Fruit fly (Drosophila melanogaster): ENCODE measurements around the gene CG1316.
A peak's percentile ranks its signal among the peaks of the same experiment; 100 is the strongest.

CG1316 gene

DNA sequence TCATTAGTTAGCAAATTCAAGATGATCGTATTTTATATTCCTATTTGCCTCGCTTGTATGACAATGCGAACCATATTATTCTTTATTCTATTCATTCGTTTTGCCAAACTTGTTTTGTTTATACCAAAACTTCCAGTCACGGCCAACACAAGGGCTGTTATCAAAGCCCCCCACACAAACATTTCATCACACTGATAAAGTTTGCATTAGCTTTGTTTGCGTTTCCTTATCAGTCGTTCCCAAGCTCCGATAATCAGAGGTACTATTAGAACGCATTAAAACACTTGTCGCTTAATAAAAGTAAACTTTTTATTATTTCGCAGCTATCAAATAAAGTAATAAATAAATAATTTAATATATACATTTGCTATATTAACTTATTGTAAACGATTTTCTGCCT lies 10.1 kb downstream of the CG1316 start:
- TF ChIP-seq salr (GFP tag; optimal IDR thresholded peaks at IDR 0.05) (no peak), vri (GFP tag; optimal IDR thresholded peaks at IDR 0.05) (peak; percentile 57), Eip78C (GFP tag) (peak; percentile 52), fkh (GFP tag; optimal IDR thresholded peaks at IDR 0.05) (peak; percentile 31)

DNA sequence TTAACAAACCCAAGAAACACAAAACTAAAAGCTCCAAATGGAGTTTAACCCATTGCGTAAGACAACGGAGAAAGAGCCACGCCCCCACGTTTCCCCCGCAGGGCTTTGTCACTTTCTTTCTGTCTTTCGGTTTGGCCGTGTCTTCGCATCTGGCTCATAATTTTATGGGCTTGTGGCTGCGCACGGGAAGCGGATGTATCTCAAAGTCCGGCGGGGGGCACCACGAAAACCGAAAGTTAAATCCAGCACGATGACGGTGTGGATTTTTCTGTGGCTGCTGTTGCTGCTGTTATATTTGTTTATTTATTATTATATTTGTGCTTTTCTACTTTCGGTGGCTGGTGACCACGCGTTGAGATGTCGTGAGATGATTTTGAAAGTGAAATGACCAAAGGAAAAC lies 13.1 kb downstream of the CG1316 start:
- TF ChIP-seq dsx (GFP tag; optimal IDR thresholded peaks at IDR 0.05; ENCODE audit: poor library complexity, severe bottlenecking) (no peak), Blimp-1 (GFP tag; optimal IDR thresholded peaks at IDR 0.05) (peak; percentile 37), Eip93F (GFP tag; optimal IDR thresholded peaks at IDR 0.05) (no peak)

DNA sequence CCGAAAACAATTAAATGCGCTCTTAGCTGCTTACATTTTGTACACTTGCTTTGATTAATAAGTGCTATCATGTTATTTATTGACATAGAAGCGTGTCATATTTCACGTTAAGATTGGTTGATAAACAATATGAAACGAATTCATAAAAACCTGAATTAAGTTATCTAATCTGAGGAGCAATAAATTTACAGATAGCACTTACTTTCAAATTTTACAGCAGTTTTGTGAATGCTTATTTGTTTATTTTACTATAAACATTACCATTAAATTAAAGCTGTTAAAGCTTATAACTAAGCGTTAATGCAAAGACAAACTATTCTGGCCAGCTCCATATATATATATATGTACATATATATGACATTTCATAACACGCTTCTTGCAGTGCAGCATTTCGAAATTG lies 18.4 kb downstream of the CG1316 start:
- TF ChIP-seq Eip78C (GFP tag) (peak; percentile 76), pdm3 (GFP tag; optimal IDR thresholded peaks at IDR 0.05) (no peak), Hr4 (GFP tag; optimal IDR thresholded peaks at IDR 0.05) (peak; percentile 46), Gug (GFP tag; IDR thresholded peaks at IDR 0.05) (no peak), CG6276 (GFP tag; optimal IDR thresholded peaks at IDR 0.05) (peak; percentile 25), CG8119 (GFP tag; IDR thresholded peaks at IDR 0.05) (peak; percentile 44; the same call in 2 of the 3 replicates), CG32006 (GFP tag; optimal IDR thresholded peaks at IDR 0.05) (peak; percentile 65), CG15336 (GFP tag; IDR thresholded peaks at IDR 0.05) (0 out of 2 replicates have a peak, but pooled peaks have one; percentile 34), CG4318 (GFP tag; optimal IDR thresholded peaks at IDR 0.05) (peak; percentile 51)

DNA sequence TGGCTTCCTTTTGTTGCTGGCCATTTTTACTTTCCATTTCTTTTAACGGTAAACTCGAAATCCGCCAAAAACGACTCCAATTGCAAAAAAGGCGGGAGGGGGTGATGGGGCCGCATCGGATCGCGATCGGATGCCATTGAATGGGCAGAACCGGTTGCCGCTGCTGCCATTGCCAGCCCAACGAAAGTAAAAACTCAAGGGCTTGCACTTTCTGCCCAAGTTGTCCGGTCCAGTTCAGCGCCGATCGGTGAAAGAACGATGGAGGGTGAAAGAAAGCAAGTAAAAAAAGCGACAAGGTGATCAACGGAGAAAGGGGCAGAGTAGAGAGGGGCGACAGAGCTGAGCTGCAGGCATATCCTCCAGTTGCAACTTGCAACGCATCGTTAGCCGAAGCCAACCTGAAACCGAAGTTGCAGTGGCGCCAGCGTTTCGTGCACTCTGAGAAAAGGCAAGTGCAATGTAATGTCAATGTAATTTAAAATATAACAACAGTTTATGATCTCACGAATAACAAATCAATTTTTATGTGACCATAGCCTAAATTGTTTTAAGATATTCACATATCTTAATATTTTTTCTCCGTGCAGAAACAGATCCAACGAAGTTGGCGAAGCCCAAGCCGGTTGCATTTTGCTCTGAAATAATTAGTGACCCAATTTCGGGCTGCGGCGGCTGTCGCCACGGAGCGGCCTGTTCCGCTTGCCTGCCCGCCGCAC lies 20.8 kb downstream of the CG1316 start:
- TF ChIP-seq CG7368 (GFP tag; optimal IDR thresholded peaks at IDR 0.05), result peak; percentile 79
- TF ChIP-seq OdsH (GFP tag; optimal IDR thresholded peaks at IDR 0.05), result peak; percentile 88
- peak; percentile 91 for TF ChIP-seq Met (GFP tag; optimal IDR thresholded peaks at IDR 0.05)
- peak; percentile 81 for TF ChIP-seq dac (GFP tag; optimal IDR thresholded peaks at IDR 0.05)
- TF ChIP-seq CG9139 (GFP tag; optimal IDR thresholded peaks at IDR 0.05), result peak; percentile 39
- TF ChIP-seq CG1621 (tag; optimal IDR thresholded peaks at IDR 0.05), result peak; percentile 63
- TF ChIP-seq Hr4 (GFP tag; optimal IDR thresholded peaks at IDR 0.05), result peak; percentile 92
- no peak for TF ChIP-seq fd85E (GFP tag; optimal IDR thresholded peaks at IDR 0.05)
- TF ChIP-seq salr (GFP tag; optimal IDR thresholded peaks at IDR 0.05), result peak; percentile 21 to 81
- peak; percentile 87 for TF ChIP-seq CG31627 (GFP tag; optimal IDR thresholded peaks at IDR 0.05)
- TF ChIP-seq Ets96B (tag; optimal IDR thresholded peaks at IDR 0.05), result peak; percentile 74
- peak; percentile 93 for TF ChIP-seq svp (GFP tag)
- TF ChIP-seq CG3919 (GFP tag; optimal IDR thresholded peaks at IDR 0.05), result peak; percentile 92
- TF ChIP-seq esn (GFP tag; optimal IDR thresholded peaks at IDR 0.05), result peak; percentile 90
- TF ChIP-seq Ets21C (GFP tag; optimal IDR thresholded peaks at IDR 0.05), result peak; percentile 70
- peak; percentile 83 for TF ChIP-seq CG34406 (GFP tag; optimal IDR thresholded peaks at IDR 0.05)
- TF ChIP-seq CG8632 (GFP tag; optimal IDR thresholded peaks at IDR 0.05), result peak; percentile 84
- TF ChIP-seq CG6808 (GFP tag; optimal IDR thresholded peaks at IDR 0.05), result peak; percentile 50
- peak; percentile 92 for TF ChIP-seq Lpt (GFP tag; optimal IDR thresholded peaks at IDR 0.05)
- TF ChIP-seq pdm3 (GFP tag; optimal IDR thresholded peaks at IDR 0.05), result peak; percentile 90
- TF ChIP-seq Smox (GFP tag; optimal IDR thresholded peaks at IDR 0.05), result peak; percentile 90
- peak; percentile 73 for TF ChIP-seq CG16779 (tag; optimal IDR thresholded peaks at IDR 0.05)
- TF ChIP-seq net (GFP tag; optimal IDR thresholded peaks at IDR 0.05), result peak; percentile 91
- peak; percentile 96 for TF ChIP-seq CG6163 (GFP tag; IDR thresholded peaks at IDR 0.05)
- TF ChIP-seq CG11762 (GFP tag; optimal IDR thresholded peaks at IDR 0.05; ENCODE audit: insufficient read depth), result peak; percentile 76
- peak; percentile 97 for TF ChIP-seq CG8119 (GFP tag; IDR thresholded peaks at IDR 0.05)
- TF ChIP-seq Eip78C (GFP tag), result peak; percentile 97
- peak; percentile 59 for TF ChIP-seq fd59A (GFP tag; optimal IDR thresholded peaks at IDR 0.05)
- peak; percentile 64 for TF ChIP-seq CG3032 (tag; optimal IDR thresholded peaks at IDR 0.05)
- TF ChIP-seq eg (GFP tag; IDR thresholded peaks at IDR 0.05), result peak; percentile 96
- TF ChIP-seq Sox14 (GFP tag; optimal IDR thresholded peaks at IDR 0.05), result peak; percentile 89
- TF ChIP-seq CG15336 (GFP tag; IDR thresholded peaks at IDR 0.05), result peak; percentile 98
- peak; percentile 89 for TF ChIP-seq Hr39 (GFP tag; optimal IDR thresholded peaks at IDR 0.05)
- peak; percentile 73 for TF ChIP-seq dsx (GFP tag; optimal IDR thresholded peaks at IDR 0.05; ENCODE audit: poor library complexity, severe bottlenecking)
- TF ChIP-seq vri (GFP tag; optimal IDR thresholded peaks at IDR 0.05), result peak; percentile 63
- peak; percentile 92 for TF ChIP-seq CG6854 (GFP tag; optimal IDR thresholded peaks at IDR 0.05)

Measured in whole organism, prepupa.